Fruit fly (Drosophila melanogaster) whole organism, embryonic: ENCODE data around the gene Jhbp5.

ENCODE experiments used
- ATbp ChIP-seq: fragments of 200-800 bp; sonication (Bioruptor generic); optimal IDR thresholded peaks from 2 replicates; lab custom pipeline; 2017; ENCODE audit warnings: missing biosample characterization, mild to moderate bottlenecking, missing genetic modification characterization, missing genetic modification reagents
- Asciz ChIP-seq: fragments of 200-800 bp; sonication (Bioruptor generic); optimal IDR thresholded peaks from 2 replicates; lab custom pipeline; 2017; ENCODE audit warnings: missing biosample characterization, mild to moderate bottlenecking, missing genetic modification characterization, missing genetic modification reagents
- Bdp1 ChIP-seq: fragments of 200-800 bp; sonication (Bioruptor generic); optimal IDR thresholded peaks from 3 replicates; lab custom pipeline; 2016; ENCODE audit warnings: missing biosample characterization, missing genetic modification characterization
- BtbVII ChIP-seq: fragments of 200-800 bp; sonication (Bioruptor generic); optimal IDR thresholded peaks from 3 replicates; lab custom pipeline; 2017; ENCODE audit warnings: missing biosample characterization, mild to moderate bottlenecking, missing genetic modification characterization
- CG12071 ChIP-seq: fragments of 200-800 bp; sonication (Bioruptor generic); optimal IDR thresholded peaks from 3 replicates; lab custom pipeline; 2018; ENCODE audit warnings: missing biosample characterization, mild to moderate bottlenecking, missing genetic modification characterization
- CG1233 ChIP-seq: fragments of 200-800 bp; sonication (Bioruptor generic); optimal IDR thresholded peaks from 4 replicates; lab custom pipeline; 2018; ENCODE audit warnings: missing biosample characterization, mild to moderate bottlenecking, missing genetic modification characterization
- CG14050 ChIP-seq: fragments of 200-800 bp; sonication (Bioruptor generic); IDR thresholded peaks from 3 replicates; pipeline ENCODE4 v1.3.6; 2022; ENCODE audit warnings: missing biosample characterization, missing genetic modification characterization
- CG14860 ChIP-seq: fragments of 200-800 bp; sonication (Bioruptor generic); IDR thresholded peaks from 3 replicates; pipeline ENCODE4 v1.3.6; 2022; ENCODE audit warnings: missing biosample characterization, missing genetic modification characterization; ENCODE audit not compliant: partially characterized antibody
- CG15269 ChIP-seq: fragments of 200-800 bp; sonication (Bioruptor generic); optimal IDR thresholded peaks from 2 replicates; lab custom pipeline; 2018; ENCODE audit warnings: missing biosample characterization, mild to moderate bottlenecking, missing genetic modification characterization, moderate library complexity
- CG15479 ChIP-seq: fragments of 200-800 bp; sonication (Bioruptor generic); optimal IDR thresholded peaks from 3 replicates; lab custom pipeline; 2019; ENCODE audit warnings: missing biosample characterization, mild to moderate bottlenecking, missing genetic modification characterization, moderate library complexity
- CG15601 ChIP-seq: fragments of 200-800 bp; sonication (Bioruptor generic); optimal IDR thresholded peaks from 3 replicates; lab custom pipeline; 2019; ENCODE audit warnings: missing biosample characterization, mild to moderate bottlenecking, missing genetic modification characterization, moderate library complexity
- CG15696 ChIP-seq: fragments of 200-800 bp; sonication (Bioruptor generic); optimal IDR thresholded peaks from 2 replicates; lab custom pipeline; 2019; ENCODE audit warnings: missing biosample characterization, mild to moderate bottlenecking, missing genetic modification characterization, moderate library complexity
- CG1602 ChIP-seq: fragments of 200-800 bp; sonication (Bioruptor generic); optimal IDR thresholded peaks from 3 replicates; lab custom pipeline; 2016; ENCODE audit warnings: missing biosample characterization, missing genetic modification characterization
- CG17385 ChIP-seq: fragments of 200-800 bp; sonication (Bioruptor generic); optimal IDR thresholded peaks from 3 replicates; lab custom pipeline; 2018; ENCODE audit warnings: missing biosample characterization, mild to moderate bottlenecking, missing genetic modification characterization
- CG2120 ChIP-seq: fragments of 200-800 bp; sonication (Bioruptor generic); optimal IDR thresholded peaks from 3 replicates; lab custom pipeline; 2016; ENCODE audit warnings: missing biosample characterization, missing genetic modification characterization
- CG2678 ChIP-seq: fragments of 200-800 bp; sonication (Bioruptor generic); optimal IDR thresholded peaks from 3 replicates; lab custom pipeline; 2019; ENCODE audit warnings: missing biosample characterization, mild to moderate bottlenecking, missing genetic modification characterization, moderate library complexity
- CG31365 ChIP-seq: fragments of 200-800 bp; sonication (Bioruptor generic); optimal IDR thresholded peaks from 2 replicates; lab custom pipeline; 2018; ENCODE audit warnings: missing biosample characterization, mild to moderate bottlenecking, missing genetic modification characterization
- CG32532 ChIP-seq: fragments of 200-800 bp; sonication (Bioruptor generic); IDR thresholded peaks from 2 replicates; pipeline ENCODE4 v1.3.6; 2022; ENCODE audit warnings: missing biosample characterization, missing genetic modification characterization
- CG3838 ChIP-seq: fragments of 200-800 bp; sonication (Bioruptor generic); optimal IDR thresholded peaks from 3 replicates; lab custom pipeline; 2016; ENCODE audit warnings: missing biosample characterization, missing genetic modification characterization
- CG5180 ChIP-seq: fragments of 200-800 bp; sonication (Bioruptor generic); optimal IDR thresholded peaks from 3 replicates; lab custom pipeline; 2017; ENCODE audit warnings: missing biosample characterization, missing genetic modification characterization, mild to moderate bottlenecking, moderate library complexity, missing genetic modification reagents
- CG6813 ChIP-seq: fragments of 200-800 bp; sonication (Bioruptor generic); optimal IDR thresholded peaks from 2 replicates; lab custom pipeline; 2017; ENCODE audit warnings: missing biosample characterization, missing genetic modification characterization, mild to moderate bottlenecking, moderate library complexity, missing genetic modification reagents
- CG8290 ChIP-seq, 3 experiments: fragments of 200-800 bp; sonication (Bioruptor generic); optimal IDR thresholded peaks; 2 replicates each; lab custom pipeline; 2016 to 2019; ENCODE audit warnings: missing biosample characterization in 3 of 3, missing genetic modification characterization in 3 of 3, mild to moderate bottlenecking in 2 of 3, moderate library complexity in 1 of 3
- CG8478 ChIP-seq: fragments of >200 bp; optimal IDR thresholded peaks from 2 replicates; lab custom pipeline; 2018
- Chrac-16 ChIP-seq: fragments of 200-800 bp; sonication (Bioruptor generic); optimal IDR thresholded peaks from 3 replicates; lab custom pipeline; 2016; ENCODE audit warnings: missing biosample characterization, missing genetic modification characterization
- Dbx ChIP-seq: fragments of 200-800 bp; sonication (Bioruptor generic); IDR thresholded peaks from 3 replicates; pipeline ENCODE4 v1.3.6; 2022; ENCODE audit warnings: missing biosample characterization, missing genetic modification characterization
- Dll ChIP-seq: fragments of 200-800 bp; sonication (Bioruptor generic); IDR thresholded peaks from 4 replicates; pipeline ENCODE4 v1.3.6; 2022; ENCODE audit warnings: missing biosample characterization, missing genetic modification characterization; ENCODE audit not compliant: partially characterized antibody
- HmgZ ChIP-seq: fragments of 200-800 bp; sonication (Bioruptor generic); optimal IDR thresholded peaks from 2 replicates; lab custom pipeline; 2018; ENCODE audit warnings: missing biosample characterization, mild to moderate bottlenecking, missing genetic modification characterization
- Hmr ChIP-seq: fragments of 200-800 bp; sonication (Bioruptor generic); optimal IDR thresholded peaks from 3 replicates; lab custom pipeline; 2017; ENCODE audit warnings: mild to moderate bottlenecking, missing biosample characterization, missing genetic modification reagents, missing genetic modification characterization
- Hr78 ChIP-seq, 2 experiments: fragments of 200-800 bp in 1 of 2; fragments of >200 bp in 1 of 2; sonication (Bioruptor generic) in 1 of 2; optimal IDR thresholded peaks; 2 replicates each; lab custom pipeline; 2017 to 2019; ENCODE audit warnings: missing biosample characterization in 2 of 2, missing genetic modification characterization in 2 of 2, mild to moderate bottlenecking in 1 of 2, moderate library complexity in 1 of 2
- MTF-1 ChIP-seq: fragments of 200-800 bp; sonication (Bioruptor generic); optimal IDR thresholded peaks from 2 replicates; lab custom pipeline; 2018; ENCODE audit warnings: missing biosample characterization, mild to moderate bottlenecking, missing genetic modification characterization, borderline replicate concordance
- Med ChIP-seq: fragments of 200-800 bp; sonication (Bioruptor generic); peaks from one replicate; lab custom pipeline; 2016; ENCODE audit warnings: missing biosample characterization, missing genetic modification characterization, mild to moderate bottlenecking, inconsistent platforms, moderate library complexity
- PHDP ChIP-seq: fragments of 200-800 bp; sonication (Bioruptor generic); optimal IDR thresholded peaks from 3 replicates; lab custom pipeline; 2018; ENCODE audit warnings: missing biosample characterization, mild to moderate bottlenecking, missing genetic modification characterization, moderate library complexity
- Rx ChIP-seq: fragments of 200-800 bp; sonication (Bioruptor generic); IDR thresholded peaks from 2 replicates; pipeline ENCODE4 v1.3.6; 2022; ENCODE audit warnings: missing biosample characterization, missing genetic modification characterization
- Vsx1 ChIP-seq: fragments of 200-800 bp; sonication (Bioruptor generic); optimal IDR thresholded peaks from 2 replicates; lab custom pipeline; 2017; ENCODE audit warnings: missing biosample characterization, mild to moderate bottlenecking, missing genetic modification characterization, missing genetic modification reagents
- ase ChIP-seq: fragments of 200-800 bp; sonication (Bioruptor generic); IDR thresholded peaks from 3 replicates; pipeline ENCODE4 v1.3.6; 2022; ENCODE audit warnings: missing biosample characterization, missing genetic modification characterization
- chinmo ChIP-seq: fragments of 200-800 bp; sonication (Bioruptor generic); IDR thresholded peaks from 4 replicates; pipeline ENCODE4 v1.3.6; 2022; ENCODE audit warnings: missing biosample characterization, missing genetic modification characterization; ENCODE audit not compliant: partially characterized antibody
- crc ChIP-seq: fragments of 200-800 bp; sonication (Bioruptor generic); optimal IDR thresholded peaks from 2 replicates; lab custom pipeline; 2016; ENCODE audit warnings: missing biosample characterization, missing genetic modification characterization
- cwo ChIP-seq: fragments of 200-800 bp; sonication (Bioruptor generic); optimal IDR thresholded peaks from 3 replicates; lab custom pipeline; 2017; ENCODE audit warnings: missing biosample characterization, missing genetic modification characterization, mild to moderate bottlenecking, moderate library complexity, missing genetic modification reagents
- dmrt99B ChIP-seq: fragments of 200-800 bp; sonication (Bioruptor generic); optimal IDR thresholded peaks from 2 replicates; lab custom pipeline; 2018; ENCODE audit warnings: missing biosample characterization, mild to moderate bottlenecking, missing genetic modification characterization, moderate library complexity
- fru ChIP-seq: fragments of >200 bp; optimal IDR thresholded peaks from 2 replicates; lab custom pipeline; 2017
- grn ChIP-seq: fragments of 200-800 bp; sonication (Bioruptor generic); optimal IDR thresholded peaks from 3 replicates; lab custom pipeline; 2017; ENCODE audit warnings: missing biosample characterization, missing genetic modification characterization
- kah ChIP-seq: fragments of 200-800 bp; sonication (Bioruptor generic); optimal IDR thresholded peaks from 2 replicates; lab custom pipeline; 2018; ENCODE audit warnings: missing biosample characterization, mild to moderate bottlenecking, missing genetic modification characterization
- nerfin-1 ChIP-seq: fragments of 200-800 bp; sonication (Bioruptor generic); optimal IDR thresholded peaks from 3 replicates; lab custom pipeline; 2019; ENCODE audit warnings: missing biosample characterization, mild to moderate bottlenecking, missing genetic modification characterization, moderate library complexity
- scrt ChIP-seq: fragments of 200-800 bp; sonication (Bioruptor generic); optimal IDR thresholded peaks from 2 replicates; lab custom pipeline; 2018; ENCODE audit warnings: missing biosample characterization, mild to moderate bottlenecking, missing genetic modification characterization, moderate library complexity
- sens ChIP-seq: fragments of 200-800 bp; sonication (Bioruptor generic); peaks from one replicate; lab custom pipeline; 2016; ENCODE audit warnings: missing biosample characterization, missing genetic modification characterization
- sqz ChIP-seq: fragments of 200-800 bp; sonication (Bioruptor generic); optimal IDR thresholded peaks from 3 replicates; lab custom pipeline; 2018; ENCODE audit warnings: missing biosample characterization, mild to moderate bottlenecking, missing genetic modification characterization
- tin ChIP-seq: fragments of 200-800 bp; sonication (Bioruptor generic); optimal IDR thresholded peaks from 3 replicates; lab custom pipeline; 2016; ENCODE audit warnings: missing biosample characterization, missing genetic modification characterization
- unpg ChIP-seq: fragments of 200-800 bp; sonication (Bioruptor generic); optimal IDR thresholded peaks from 3 replicates; lab custom pipeline; 2018; ENCODE audit warnings: missing biosample characterization, mild to moderate bottlenecking, missing genetic modification characterization, moderate library complexity

Jhbp5 gene

DNA sequence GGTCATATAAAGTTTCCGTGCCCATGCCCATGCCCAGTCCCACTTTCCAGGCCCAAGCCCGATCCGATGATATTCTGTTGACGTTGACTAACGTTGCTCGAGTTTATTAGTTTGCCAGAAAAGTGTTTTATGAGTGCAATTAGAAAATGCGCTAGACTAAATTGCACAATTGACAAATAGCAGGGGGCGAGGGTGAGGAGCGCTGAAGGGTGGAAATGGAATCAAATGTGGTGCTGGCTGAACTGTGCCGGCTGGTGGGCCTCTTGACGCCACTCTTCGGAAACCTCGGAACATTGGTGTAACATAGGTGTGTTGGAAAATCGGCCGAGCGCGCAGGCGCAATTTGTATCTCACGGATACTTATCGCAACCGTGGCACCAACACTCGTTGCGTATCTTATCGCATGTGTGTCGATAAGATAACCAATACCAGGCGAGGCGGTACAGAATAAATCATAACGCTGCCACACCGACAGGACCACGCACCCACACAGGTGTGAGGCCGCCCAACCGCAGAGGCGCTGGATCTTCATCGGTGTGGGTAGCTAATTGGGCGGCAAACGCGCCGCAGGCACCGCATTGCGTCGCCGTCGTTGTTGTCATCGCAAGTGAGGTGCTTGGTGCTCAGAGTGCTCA is 34.1 kb downstream of the Jhbp5 start:
- peak in 1 of 2 experiments; percentile 67 for TF ChIP-seq Hr78 (GFP tag; optimal IDR thresholded peaks at IDR 0.05; lab: Kevin White, UChicago)
- TF ChIP-seq Bdp1 (GFP tag; lab: Kevin White, UChicago): no peak
- TF ChIP-seq nerfin-1 (tag; lab: Kevin White, UChicago): peak; percentile 25
- TF ChIP-seq dmrt99B (tag; lab: Kevin White, UChicago): peak; percentile 35
- TF ChIP-seq sens (GFP tag; lab: Kevin White, UChicago): peak; percentile 41
- TF ChIP-seq HmgZ (tag; lab: Kevin White, UChicago): peak; percentile 57
- TF ChIP-seq PHDP (tag; lab: Kevin White, UChicago): peak; percentile 2
- no peak for TF ChIP-seq Rx (GFP tag; lab: Robert Waterston, UW)
- peak; percentile 90 for TF ChIP-seq Vsx1 (GFP tag; lab: Kevin White, UChicago)
- TF ChIP-seq CG12071: peak; percentile 54
- TF ChIP-seq CG15601 (tag; lab: Kevin White, UChicago): peak; percentile 6
- 0 out of 4 replicates have a peak, but pooled peaks have one; percentile 25 for TF ChIP-seq Dll (GFP tag; lab: Robert Waterston, UW)
- no peak for TF ChIP-seq CG15696 (tag; lab: Kevin White, UChicago)
- TF ChIP-seq kah (GFP tag; lab: Kevin White, UChicago): peak; percentile 39
- TF ChIP-seq CG1233: peak; percentile 4
- TF ChIP-seq BtbVII (GFP tag; lab: Kevin White, UChicago): peak; percentile 46
- peak; percentile 20 for TF ChIP-seq Hmr (GFP tag; lab: Kevin White, UChicago)
- TF ChIP-seq Chrac-16 (GFP tag; lab: Kevin White, UChicago): no peak
- TF ChIP-seq CG8290 (GFP tag; optimal IDR thresholded peaks at IDR 0.05; lab: Kevin White, UChicago): no peak
- TF ChIP-seq CG8290 (tag; optimal IDR thresholded peaks at IDR 0.05; lab: Kevin White, UChicago): peak in 1 of 2 experiments; percentile 45
- TF ChIP-seq CG6813: no peak
- TF ChIP-seq CG2120: no peak
- TF ChIP-seq Asciz (GFP tag; lab: Kevin White, UChicago): peak; percentile 51
- peak; percentile 46 for TF ChIP-seq cwo (GFP tag; lab: Kevin White, UChicago)
- TF ChIP-seq CG3838: no peak
- peak; percentile 11 for TF ChIP-seq scrt (GFP tag; lab: Kevin White, UChicago)
- peak; percentile 94 for TF ChIP-seq CG15479
- TF ChIP-seq CG8478 (lab: Kevin White, UChicago): peak; percentile 74
- TF ChIP-seq CG2678 (tag; lab: Kevin White, UChicago): peak; percentile 58
- peak; percentile 13 for TF ChIP-seq CG15269 (tag; lab: Kevin White, UChicago)
- TF ChIP-seq crc (GFP tag; lab: Kevin White, UChicago): no peak
- TF ChIP-seq grn (GFP tag; lab: Kevin White, UChicago): peak; percentile 66
- no peak for TF ChIP-seq tin
- TF ChIP-seq CG5180: peak; percentile 52
- no peak for TF ChIP-seq sqz (GFP tag; lab: Kevin White, UChicago)
- TF ChIP-seq CG31365: peak; percentile 5
- 0 out of 4 replicates have a peak, but pooled peaks have one; percentile 38 for TF ChIP-seq chinmo (GFP tag; lab: Robert Waterston, UW)
- TF ChIP-seq ase (GFP tag; lab: Robert Waterston, UW): 0 out of 3 replicates have a peak, but pooled peaks have one; percentile 6
- 0 out of 3 replicates have a peak, but pooled peaks have one; percentile 24 for TF ChIP-seq CG14050 (GFP tag; lab: Robert Waterston, UW)
- TF ChIP-seq unpg (GFP tag; lab: Kevin White, UChicago): peak; percentile 11
- TF ChIP-seq fru (lab: Kevin White, UChicago): no peak
- peak; percentile 21; the same call in 1 of the 3 replicates for TF ChIP-seq Dbx (GFP tag; lab: Robert Waterston, UW)
- 0 out of 3 replicates have a peak, but pooled peaks have one; percentile 23 for TF ChIP-seq CG14860 (GFP tag; lab: Robert Waterston, UW)
- no peak for TF ChIP-seq MTF-1
- TF ChIP-seq CG17385 (GFP tag; lab: Kevin White, UChicago): peak; percentile 7
- TF ChIP-seq Med (GFP tag; lab: Kevin White, UChicago): peak; percentile 64
- peak; percentile 13; the same call in 1 of the 2 replicates for TF ChIP-seq CG32532 (GFP tag; lab: Robert Waterston, UW)
- peak; percentile 23 for TF ChIP-seq ATbp (GFP tag; lab: Kevin White, UChicago)
- no peak for TF ChIP-seq CG1602 (GFP tag; lab: Kevin White, UChicago)
